Fruit fly (Drosophila melanogaster) whole organism, embryonic: ENCODE measurements around the gene Acp76A.

Experiments
- Atf-2 ChIP-seq: fragments of 200-800 bp; sonication (Bioruptor generic); optimal IDR thresholded peaks from 2 replicates; lab custom pipeline; 2016; ENCODE audit warnings: missing biosample characterization, missing genetic modification characterization
- Atf6 ChIP-seq: fragments of 200-800 bp; sonication (Bioruptor generic); IDR thresholded peaks from 2 replicates; pipeline ENCODE4 v1.3.6; 2022; ENCODE audit warnings: missing biosample characterization, missing genetic modification characterization
- Awh ChIP-seq: fragments of 200-800 bp; sonication (Bioruptor generic); IDR thresholded peaks from 2 replicates; pipeline ENCODE4, ENCODE4 v1.3.6; 2022; ENCODE audit warnings: missing biosample characterization, missing genetic modification characterization
- B-H1 ChIP-seq: fragments of 200-800 bp; sonication (Bioruptor generic); IDR thresholded peaks from 3 replicates; pipeline ENCODE4 v1.3.6; 2022; ENCODE audit warnings: missing biosample characterization, missing genetic modification characterization
- BtbVII ChIP-seq: fragments of 200-800 bp; sonication (Bioruptor generic); optimal IDR thresholded peaks from 3 replicates; lab custom pipeline; 2017; ENCODE audit warnings: missing biosample characterization, mild to moderate bottlenecking, missing genetic modification characterization
- CG11247 ChIP-seq: fragments of 200-800 bp; sonication (Bioruptor generic); IDR thresholded peaks from 2 replicates; pipeline ENCODE4 v1.3.6; 2022; ENCODE audit warnings: missing biosample characterization, missing genetic modification characterization
- CG11696 ChIP-seq: fragments of 200-800 bp; sonication (Bioruptor generic); IDR thresholded peaks from 2 replicates; pipeline ENCODE4 v1.3.6; 2022; ENCODE audit warnings: missing biosample characterization, missing genetic modification characterization
- CG12104 ChIP-seq: fragments of 200-800 bp; sonication (Bioruptor generic); optimal IDR thresholded peaks from 3 replicates; lab custom pipeline; 2016; ENCODE audit warnings: missing biosample characterization, missing genetic modification characterization
- CG15269 ChIP-seq: fragments of 200-800 bp; sonication (Bioruptor generic); optimal IDR thresholded peaks from 2 replicates; lab custom pipeline; 2018; ENCODE audit warnings: missing biosample characterization, mild to moderate bottlenecking, missing genetic modification characterization, moderate library complexity
- CG1529 ChIP-seq: fragments of 200-800 bp; sonication (Bioruptor generic); optimal IDR thresholded peaks from 3 replicates; lab custom pipeline; 2018; ENCODE audit warnings: missing biosample characterization, missing genetic modification characterization
- CG17829 ChIP-seq: fragments of 200-800 bp; optimal IDR thresholded peaks from 2 replicates; lab custom pipeline; 2019; ENCODE audit warnings: missing biosample characterization, mild to moderate bottlenecking, missing genetic modification characterization, moderate library complexity
- CG18599 ChIP-seq: fragments of 200-800 bp; sonication (Bioruptor generic); optimal IDR thresholded peaks from 3 replicates; lab custom pipeline; 2017; ENCODE audit warnings: missing biosample characterization, missing genetic modification characterization, mild to moderate bottlenecking, moderate library complexity, missing genetic modification reagents
- CG31441 ChIP-seq: fragments of 200-800 bp; sonication (Bioruptor generic); IDR thresholded peaks from 2 replicates; pipeline ENCODE4 v1.3.6; 2022; ENCODE audit warnings: missing biosample characterization, missing genetic modification characterization
- CG3163 ChIP-seq: fragments of 200-800 bp; sonication (Bioruptor generic); optimal IDR thresholded peaks from 3 replicates; lab custom pipeline; 2016; ENCODE audit warnings: missing biosample characterization, missing genetic modification characterization
- CG3407 ChIP-seq: fragments of 200-800 bp; sonication (Bioruptor generic); optimal IDR thresholded peaks from 2 replicates; lab custom pipeline; 2018; ENCODE audit warnings: missing biosample characterization, mild to moderate bottlenecking, missing genetic modification characterization
- CG4360 ChIP-seq: fragments of 200-800 bp; sonication (Bioruptor generic); IDR thresholded peaks from 2 replicates; pipeline ENCODE4 v1.3.6; 2022; ENCODE audit warnings: missing biosample characterization, missing genetic modification characterization
- CG6175 ChIP-seq: fragments of 200-800 bp; sonication (Bioruptor generic); IDR thresholded peaks from 3 replicates; pipeline ENCODE4 v1.3.6; 2022; ENCODE audit warnings: missing biosample characterization, missing genetic modification characterization
- CG7987 ChIP-seq: fragments of 200-800 bp; sonication (Bioruptor generic); optimal IDR thresholded peaks from 2 replicates; lab custom pipeline; 2018; ENCODE audit warnings: missing biosample characterization, mild to moderate bottlenecking, missing genetic modification characterization, moderate library complexity
- CG8290 ChIP-seq, 3 experiments: fragments of 200-800 bp; sonication (Bioruptor generic); optimal IDR thresholded peaks; 2 replicates each; lab custom pipeline; 2016 to 2019; ENCODE audit warnings: missing biosample characterization in 3 of 3, missing genetic modification characterization in 3 of 3, mild to moderate bottlenecking in 2 of 3, moderate library complexity in 1 of 3
- CG8478 ChIP-seq: fragments of >200 bp; optimal IDR thresholded peaks from 2 replicates; lab custom pipeline; 2018
- CG9437 ChIP-seq: fragments of 200-800 bp; sonication (Bioruptor generic); optimal IDR thresholded peaks from 2 replicates; lab custom pipeline; 2018; ENCODE audit warnings: missing biosample characterization, mild to moderate bottlenecking, missing genetic modification characterization
- CG9932 ChIP-seq: fragments of 200-800 bp; sonication (Bioruptor generic); IDR thresholded peaks from 2 replicates; pipeline ENCODE4 v1.3.6; 2022; ENCODE audit warnings: missing biosample characterization, missing genetic modification characterization
- Doc2 ChIP-seq: fragments of 200-800 bp; sonication (Bioruptor generic); IDR thresholded peaks from 2 replicates; pipeline ENCODE4 v1.3.6; 2022; ENCODE audit warnings: missing biosample characterization, missing genetic modification characterization
- Dref ChIP-seq: fragments of 200-800 bp; sonication (Bioruptor generic); IDR thresholded peaks from 2 replicates; pipeline ENCODE4 v1.3.6; 2022; ENCODE audit warnings: missing biosample characterization, missing genetic modification characterization
- Eip74EF ChIP-seq, 2 experiments: fragments of 200-800 bp in 1 of 2; fragments of >200 bp in 1 of 2; sonication (Bioruptor generic) in 1 of 2; optimal IDR thresholded peaks; 2 replicates each; lab custom pipeline; 2017 to 2019; ENCODE audit warnings: missing biosample characterization in 2 of 2, missing genetic modification characterization in 2 of 2, mild to moderate bottlenecking in 1 of 2, moderate library complexity in 1 of 2
- HLH3B ChIP-seq: fragments of 200-800 bp; sonication (Bioruptor generic); IDR thresholded peaks from 2 replicates; pipeline ENCODE4 v1.3.6; 2022; ENCODE audit warnings: missing biosample characterization, missing genetic modification characterization
- HLH4C ChIP-seq: fragments of 200-800 bp; sonication (Bioruptor generic); IDR thresholded peaks from 3 replicates; pipeline ENCODE4 v1.3.6; 2022; ENCODE audit warnings: missing biosample characterization, missing genetic modification characterization; ENCODE audit not compliant: partially characterized antibody
- Kr ChIP-seq: fragments of 200-800 bp; sonication (Bioruptor generic); optimal IDR thresholded peaks from 2 replicates; lab custom pipeline; 2017; ENCODE audit warnings: missing biosample characterization, mild to moderate bottlenecking, missing genetic modification characterization
- Med ChIP-seq: fragments of 200-800 bp; sonication (Bioruptor generic); peaks from one replicate; lab custom pipeline; 2016; ENCODE audit warnings: missing biosample characterization, missing genetic modification characterization, mild to moderate bottlenecking, inconsistent platforms, moderate library complexity
- NFAT ChIP-seq: fragments of 200-800 bp; sonication (Bioruptor generic); IDR thresholded peaks from 2 replicates; pipeline ENCODE4 v1.3.6; 2022; ENCODE audit warnings: missing biosample characterization, missing genetic modification characterization
- Poxn ChIP-seq: fragments of 200-800 bp; sonication (Bioruptor generic); IDR thresholded peaks from 2 replicates; pipeline ENCODE4 v1.3.6; 2022; ENCODE audit warnings: missing biosample characterization, missing genetic modification characterization
- Stat92E ChIP-seq, 3 experiments: fragments of >200 bp in 2 of 3; fragments of 200-800 bp in 1 of 3; sonication (Bioruptor generic) in 1 of 3; optimal IDR thresholded peaks; 2 replicates each; lab custom pipeline; 2017 to 2019; ENCODE audit warnings: missing biosample characterization in 3 of 3, missing genetic modification characterization in 3 of 3, mild to moderate bottlenecking in 1 of 3, moderate library complexity in 1 of 3
- abd-A ChIP-seq: fragments of 200-800 bp; sonication (Bioruptor generic); optimal IDR thresholded peaks from 3 replicates; lab custom pipeline; 2019; ENCODE audit warnings: missing biosample characterization, mild to moderate bottlenecking, missing genetic modification characterization, moderate library complexity
- ase ChIP-seq: fragments of 200-800 bp; sonication (Bioruptor generic); IDR thresholded peaks from 3 replicates; pipeline ENCODE4 v1.3.6; 2022; ENCODE audit warnings: missing biosample characterization, missing genetic modification characterization
- chinmo ChIP-seq: fragments of 200-800 bp; sonication (Bioruptor generic); IDR thresholded peaks from 4 replicates; pipeline ENCODE4 v1.3.6; 2022; ENCODE audit warnings: missing biosample characterization, missing genetic modification characterization; ENCODE audit not compliant: partially characterized antibody
- crol ChIP-seq: fragments of 200-800 bp; sonication (Bioruptor generic); IDR thresholded peaks from 2 replicates; pipeline ENCODE4 v1.3.6; 2022; ENCODE audit warnings: missing biosample characterization, missing genetic modification characterization
- cwo ChIP-seq: fragments of 200-800 bp; sonication (Bioruptor generic); optimal IDR thresholded peaks from 3 replicates; lab custom pipeline; 2017; ENCODE audit warnings: missing biosample characterization, missing genetic modification characterization, mild to moderate bottlenecking, moderate library complexity, missing genetic modification reagents
- gsb-n ChIP-seq: fragments of 200-800 bp; sonication (Bioruptor generic); optimal IDR thresholded peaks from 3 replicates; lab custom pipeline; 2018; ENCODE audit warnings: missing biosample characterization, mild to moderate bottlenecking, missing genetic modification characterization
- lola ChIP-seq, 3 experiments: fragments of >200 bp in 2 of 3; fragments of 200-800 bp in 1 of 3; sonication (Bioruptor generic) in 1 of 3; optimal IDR thresholded peaks; 2 replicates each; lab custom pipeline; 2017 to 2019; ENCODE audit warnings: missing biosample characterization in 3 of 3, missing genetic modification characterization in 3 of 3, mild to moderate bottlenecking in 1 of 3, moderate library complexity in 1 of 3
- lov ChIP-seq, 2 experiments: fragments of 200-800 bp in 1 of 2; fragments of >200 bp in 1 of 2; sonication (Bioruptor generic) in 1 of 2; IDR thresholded peaks in 1 of 2; optimal IDR thresholded peaks in 1 of 2; 2 replicates in 1 of 2; 3 replicates in 1 of 2; pipeline versions ENCODE4 v1.3.6 to Lab custom; 2017 to 2022; ENCODE audit warnings: missing biosample characterization in 1 of 2, missing genetic modification characterization in 1 of 2
- mam ChIP-seq: fragments of 200-800 bp; sonication (Bioruptor generic); optimal IDR thresholded peaks from 3 replicates; lab custom pipeline; 2016; ENCODE audit warnings: missing biosample characterization, missing genetic modification characterization
- pan ChIP-seq, 4 experiments: fragments of >200 bp in 3 of 4; fragments of 200-800 bp in 1 of 4; sonication (Bioruptor generic) in 1 of 4; optimal IDR thresholded peaks in 3 of 4; IDR thresholded peaks in 1 of 4; 2 replicates each; pipeline versions ENCODE4 v1.3.6 to Lab custom; 2017 to 2022; ENCODE audit warnings: missing biosample characterization in 2 of 4, missing genetic modification characterization in 2 of 4, mixed read lengths in 1 of 4
- prd ChIP-seq, 3 experiments: fragments of >200 bp in 2 of 3; fragments of 200-800 bp in 1 of 3; sonication (Bioruptor generic) in 1 of 3; optimal IDR thresholded peaks in 2 of 3; IDR thresholded peaks in 1 of 3; 2 replicates in 2 of 3; 3 replicates in 1 of 3; pipeline versions ENCODE4 v1.3.6 to Lab custom; 2017 to 2022; ENCODE audit warnings: missing biosample characterization in 1 of 3, missing genetic modification characterization in 1 of 3
- ro ChIP-seq: fragments of 200-800 bp; sonication (Bioruptor generic); IDR thresholded peaks from 2 replicates; pipeline ENCODE4 v1.3.6; 2022; ENCODE audit warnings: missing biosample characterization, missing genetic modification characterization
- seq ChIP-seq: fragments of 200-800 bp; sonication (Bioruptor generic); IDR thresholded peaks from 2 replicates; pipeline ENCODE4 v1.3.6; 2022; ENCODE audit warnings: missing biosample characterization, missing genetic modification characterization
- sqz ChIP-seq: fragments of 200-800 bp; sonication (Bioruptor generic); optimal IDR thresholded peaks from 3 replicates; lab custom pipeline; 2018; ENCODE audit warnings: missing biosample characterization, mild to moderate bottlenecking, missing genetic modification characterization

Gene Acp76A

DNA sequence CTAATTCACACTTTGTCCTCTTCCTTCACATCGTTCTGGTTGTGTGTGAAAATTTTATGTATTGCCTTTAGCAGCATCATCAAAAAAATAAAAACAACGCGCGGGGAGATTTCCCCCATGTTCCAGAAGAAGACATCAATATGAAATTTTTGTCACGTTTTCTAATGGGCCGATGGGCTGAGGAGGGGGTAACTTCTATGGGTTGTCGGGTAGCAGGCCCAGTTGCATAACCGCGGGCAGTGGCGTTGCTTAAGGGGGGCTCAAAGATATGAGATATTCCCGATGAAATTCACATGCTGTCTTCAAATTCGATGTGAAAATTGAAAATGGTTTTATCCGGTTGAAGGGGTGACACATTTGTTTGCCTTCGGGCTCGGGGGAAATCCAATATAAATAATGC, 33.4 kb downstream of the Acp76A start (continued):
- 0 out of 2 replicates have a peak, but pooled peaks have one; percentile 16 for TF ChIP-seq Atf6 (GFP tag; lab: Robert Waterston, UW)
- TF ChIP-seq cwo (GFP tag; lab: Kevin White, UChicago): peak; percentile 77
- peak; percentile 17 for TF ChIP-seq CG9437 (GFP tag; lab: Kevin White, UChicago)
- TF ChIP-seq crol (GFP tag; lab: Robert Waterston, UW): peak; percentile 77
- peak; percentile 40 for TF ChIP-seq CG1529 (GFP tag; lab: Kevin White, UChicago)
- peak; percentile 72 for TF ChIP-seq abd-A
- TF ChIP-seq prd (optimal IDR thresholded peaks at IDR 0.05; lab: Kevin White, UChicago): no peak
- 0 out of 3 replicates have a peak, but pooled peaks have one; percentile 11 for TF ChIP-seq prd (GFP tag; IDR thresholded peaks at IDR 0.05; lab: Robert Waterston, UW)
- no peak for TF ChIP-seq CG8290 (GFP tag; optimal IDR thresholded peaks at IDR 0.05; lab: Kevin White, UChicago)
- TF ChIP-seq CG8290 (tag; optimal IDR thresholded peaks at IDR 0.05; lab: Kevin White, UChicago): peak in 1 of 2 experiments; percentile 56
- peak; percentile 34; the same call in 1 of the 2 replicates for TF ChIP-seq HLH3B
- no peak for TF ChIP-seq CG7987 (GFP tag; lab: Kevin White, UChicago)

DNA sequence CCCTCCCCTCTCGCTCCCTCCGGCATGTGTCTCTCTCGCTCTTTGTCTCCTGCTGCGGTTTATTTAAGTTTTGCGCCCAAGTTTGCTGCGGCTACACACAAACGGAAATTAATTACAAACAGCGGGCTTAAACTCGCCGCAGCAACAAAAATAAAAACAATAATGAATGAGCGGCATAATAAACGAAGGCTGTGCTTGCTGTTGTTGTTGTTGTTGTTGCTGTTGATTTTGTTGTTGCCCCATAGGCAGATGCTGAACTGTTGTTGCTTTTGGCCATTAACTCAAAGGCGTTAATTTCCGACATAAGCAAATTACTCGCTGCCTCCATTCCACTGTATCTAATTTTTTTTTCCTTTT, 35.0 kb downstream of the Acp76A start:
- peak; percentile 19 for TF ChIP-seq abd-A
- TF ChIP-seq Awh: peak; percentile 80
- TF ChIP-seq CG4360 (GFP tag; lab: Robert Waterston, UW): peak; percentile 81
- no peak for TF ChIP-seq NFAT
- peak; percentile 61; the same call in 2 of the 3 replicates for TF ChIP-seq CG6175 (GFP tag; lab: Robert Waterston, UW)
- TF ChIP-seq chinmo (GFP tag; lab: Robert Waterston, UW): peak; percentile 72; the same call in 2 of the 4 replicates
- no peak for TF ChIP-seq CG31441
- peak; percentile 23 for TF ChIP-seq CG12104
- no peak for TF ChIP-seq pan (optimal IDR thresholded peaks at IDR 0.05; lab: Kevin White, UChicago)
- TF ChIP-seq pan (GFP tag; optimal IDR thresholded peaks at IDR 0.05 in 1 of 2, IDR thresholded peaks at IDR 0.05 in 1 of 2): peak in 1 of 2 experiments; percentile 4
- TF ChIP-seq lov (optimal IDR thresholded peaks at IDR 0.05; lab: Kevin White, UChicago): no peak
- TF ChIP-seq lov (GFP tag; IDR thresholded peaks at IDR 0.05; lab: Robert Waterston, UW): no peak
- TF ChIP-seq Med (GFP tag; lab: Kevin White, UChicago): peak; percentile 46
- TF ChIP-seq Eip74EF (GFP tag; optimal IDR thresholded peaks at IDR 0.05; lab: Kevin White, UChicago): peak in 1 of 2 experiments; percentile 44
- 0 out of 2 replicates have a peak, but pooled peaks have one; percentile 6 for TF ChIP-seq CG11247

DNA sequence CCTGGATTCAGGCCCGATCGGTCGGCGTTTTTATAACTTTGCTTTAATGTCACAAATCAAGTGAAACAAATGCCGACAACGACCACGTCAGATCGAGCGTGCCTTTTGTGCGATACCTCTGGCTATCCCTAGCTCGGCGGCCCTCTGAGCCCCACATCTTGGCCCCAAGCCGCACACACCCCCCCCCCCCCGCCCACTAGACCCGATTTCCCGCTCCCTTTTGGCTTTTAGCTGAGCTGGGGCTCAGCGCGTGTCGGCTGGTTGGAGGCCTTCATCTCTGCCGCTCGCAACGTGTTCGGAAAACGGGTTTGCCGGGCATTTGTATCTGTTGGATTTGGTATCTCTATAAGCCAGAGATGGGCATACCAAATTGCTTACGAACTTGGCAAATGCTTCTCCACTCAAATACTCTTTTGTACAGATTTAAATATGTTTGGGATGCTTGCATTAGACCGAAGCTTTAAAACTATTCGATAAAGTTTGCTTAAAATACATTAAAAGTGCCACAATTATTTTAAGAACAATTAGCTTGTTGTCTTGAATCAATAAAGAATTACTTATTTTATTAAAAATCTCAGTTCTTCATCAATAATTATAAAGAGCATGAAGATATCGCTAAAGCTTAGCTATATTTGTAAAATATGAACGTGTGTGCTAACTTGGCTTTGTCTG, 35.6 kb downstream of the Acp76A start:
- TF ChIP-seq Stat92E (GFP tag; optimal IDR thresholded peaks at IDR 0.05; lab: Kevin White, UChicago): no peak
- no peak for TF ChIP-seq B-H1
- TF ChIP-seq CG9932 (GFP tag; lab: Robert Waterston, UW): peak; percentile 58
- peak; percentile 1 for TF ChIP-seq mam (GFP tag; lab: Kevin White, UChicago)
- peak; percentile 18 for TF ChIP-seq CG18599
- no peak for TF ChIP-seq CG17829 (tag; lab: Kevin White, UChicago)
- TF ChIP-seq HLH4C (GFP tag; lab: Robert Waterston, UW): no peak
- no peak for TF ChIP-seq ase (GFP tag; lab: Robert Waterston, UW)
- no peak for TF ChIP-seq CG3163 (GFP tag; lab: Kevin White, UChicago)
- no peak for TF ChIP-seq CG8478 (lab: Kevin White, UChicago)
- TF ChIP-seq gsb-n (tag; lab: Kevin White, UChicago): peak; percentile 26
- TF ChIP-seq CG3407 (GFP tag; lab: Kevin White, UChicago): no peak
- TF ChIP-seq Kr (GFP tag; lab: Kevin White, UChicago): no peak
- TF ChIP-seq ro (GFP tag; lab: Robert Waterston, UW): no peak
- TF ChIP-seq CG11696: no peak
- no peak for TF ChIP-seq Poxn (GFP tag; lab: Robert Waterston, UW)
- TF ChIP-seq Dref (GFP tag; lab: Robert Waterston, UW): no peak
- TF ChIP-seq BtbVII: peak; percentile 35
- TF ChIP-seq Doc2 (GFP tag; lab: Robert Waterston, UW): no peak
- no peak for TF ChIP-seq lola (GFP tag; optimal IDR thresholded peaks at IDR 0.05; lab: Kevin White, UChicago)
- no peak for TF ChIP-seq sqz
- no peak for TF ChIP-seq seq
- peak; percentile 18 for TF ChIP-seq CG15269 (tag; lab: Kevin White, UChicago)
- no peak for TF ChIP-seq Atf-2 (GFP tag; lab: Kevin White, UChicago)
